Worm (Caenorhabditis elegans): Measurements from ENCODE around the gene F18E9.1.
A peak's percentile ranks its signal among the peaks of the same experiment; 100 is the strongest.

F18E9.1 gene

ce11 chrX:8562586-8562985 is 38.7 kb upstream of the F18E9.1 start:
- TF ChIP-seq ceh-9 (tag; optimal IDR thresholded peaks at IDR 0.05) (no peak), tbx-2 (tag; optimal IDR thresholded peaks at IDR 0.05) (no peak), tbx-7 (tag; optimal IDR thresholded peaks at IDR 0.05) (no peak), pros-1 (tag; optimal IDR thresholded peaks at IDR 0.05) (no peak), pqm-1 (tag; optimal IDR thresholded peaks at IDR 0.05) (no peak), rnt-1 (tag; optimal IDR thresholded peaks at IDR 0.05) (no peak), ceh-18 (tag; optimal IDR thresholded peaks at IDR 0.05) (no peak)

- TF ChIP-seq ceh-24 (tag; optimal IDR thresholded peaks at IDR 0.05) = no peak
- TF ChIP-seq sdc-2 (tag; optimal IDR thresholded peaks at IDR 0.05) = no peak
- TF ChIP-seq lim-6 (tag; optimal IDR thresholded peaks at IDR 0.05) = no peak
- no peak for TF ChIP-seq dmd-4 (tag; optimal IDR thresholded peaks at IDR 0.05; ENCODE audit: borderline replicate concordance)
- TF ChIP-seq unc-3 (GFP tag; conservative IDR thresholded peaks at IDR 0.05) = no peak
- TF ChIP-seq unc-3 (tag; optimal IDR thresholded peaks at IDR 0.05) = no peak
- TF ChIP-seq fkh-10 (GFP tag; optimal IDR thresholded peaks at IDR 0.05) = no peak
- TF ChIP-seq mec-3 (tag; optimal IDR thresholded peaks at IDR 0.05; ENCODE audit: borderline replicate concordance) = no peak
- TF ChIP-seq unc-55 (GFP tag; optimal IDR thresholded peaks at IDR 0.05) = no peak
- TF ChIP-seq elt-4 (tag; optimal IDR thresholded peaks at IDR 0.05) = no peak
- no peak for TF ChIP-seq ceh-18 (tag; optimal IDR thresholded peaks at IDR 0.05)
- no peak for TF ChIP-seq Y22D7AL.16 (tag; optimal IDR thresholded peaks at IDR 0.05)
- no peak for TF ChIP-seq K09A11.1 (tag; optimal IDR thresholded peaks at IDR 0.05; ENCODE audit: insufficient read depth)
- no peak for TF ChIP-seq sox-4 (tag; optimal IDR thresholded peaks at IDR 0.05)
- TF ChIP-seq ahr-1 (tag; optimal IDR thresholded peaks at IDR 0.05) = no peak
- TF ChIP-seq ceh-19 (GFP tag; optimal IDR thresholded peaks at IDR 0.05) = no peak
- TF ChIP-seq ceh-31 (tag; optimal IDR thresholded peaks at IDR 0.05) = no peak
- no peak for TF ChIP-seq pax-1 (tag; optimal IDR thresholded peaks at IDR 0.05)
- TF ChIP-seq ref-2 (tag; optimal IDR thresholded peaks at IDR 0.05) = no peak
- no peak for TF ChIP-seq hlh-13 (GFP tag; optimal IDR thresholded peaks at IDR 0.05)
Observed at ce11 chrX:8563663-8564450, 37.5 kb upstream of the F18E9.1 start.

DNA sequence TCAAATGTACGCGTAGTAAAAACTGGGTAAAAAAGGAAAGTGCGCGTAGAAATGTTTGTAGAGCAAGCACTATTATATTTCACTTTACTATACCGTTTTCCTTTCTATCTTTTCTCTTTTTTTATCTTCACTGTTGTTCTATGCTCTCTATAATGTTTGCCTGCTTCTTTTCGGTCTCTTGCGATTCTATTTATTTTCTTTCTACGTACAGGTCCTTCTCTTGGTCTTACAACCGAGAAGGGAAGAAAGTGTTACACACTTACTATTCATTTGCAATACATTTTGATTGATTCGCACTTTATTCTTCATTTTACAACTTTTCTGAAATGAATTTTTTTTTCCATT is 36.9 kb upstream of the F18E9.1 start:
- TF ChIP-seq ceh-14 (tag; optimal IDR thresholded peaks at IDR 0.05) = no peak
- no peak for TF ChIP-seq elt-4 (tag; optimal IDR thresholded peaks at IDR 0.05)
- TF ChIP-seq tbx-7 (tag; optimal IDR thresholded peaks at IDR 0.05) = no peak
- TF ChIP-seq hlh-15 (tag; optimal IDR thresholded peaks at IDR 0.05) = no peak
- TF ChIP-seq pax-1 (tag; optimal IDR thresholded peaks at IDR 0.05) = peak; percentile 37
- TF ChIP-seq ceh-2 (tag; optimal IDR thresholded peaks at IDR 0.05) = no peak
- peak; percentile 9 for TF ChIP-seq dve-1 (tag; optimal IDR thresholded peaks at IDR 0.05)

DNA sequence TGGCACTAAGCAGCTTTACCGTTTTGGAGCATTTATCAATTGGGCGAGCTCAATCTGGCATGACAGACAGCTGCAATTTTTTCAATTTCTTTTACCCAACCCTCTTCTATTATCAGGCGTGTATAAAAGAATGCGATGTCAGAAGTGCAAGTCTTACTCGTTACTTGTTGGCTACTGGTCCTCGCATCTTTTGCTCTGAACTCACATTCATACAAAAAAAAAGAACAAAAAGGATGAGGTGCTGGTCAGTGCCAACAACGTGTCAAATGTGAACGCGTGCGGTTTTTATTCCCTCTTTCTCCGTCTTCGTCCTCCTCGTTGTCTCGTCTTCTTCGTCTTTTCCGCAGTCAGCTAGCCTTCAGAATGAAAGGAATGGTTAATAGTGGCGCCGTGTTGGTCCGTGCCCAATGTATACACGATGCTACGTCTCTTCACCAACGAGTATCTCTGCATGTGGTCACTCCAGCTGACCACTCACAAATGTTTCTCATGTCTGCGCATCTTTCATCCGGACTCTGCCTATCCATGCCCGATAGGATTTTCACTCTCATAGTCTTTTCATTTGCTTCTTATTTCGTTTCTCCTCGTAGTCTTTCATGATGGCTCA is 35.4 kb upstream of the F18E9.1 start:
- TF ChIP-seq ceh-34 (tag; optimal IDR thresholded peaks at IDR 0.05) = peak; percentile 45
- TF ChIP-seq hlh-30 (tag; optimal IDR thresholded peaks at IDR 0.05; ENCODE audit: insufficient read depth) = peak; percentile 12
- peak; percentile 71 for TF ChIP-seq ceh-31 (tag; optimal IDR thresholded peaks at IDR 0.05)
- TF ChIP-seq K02D7.2 (tag; optimal IDR thresholded peaks at IDR 0.05) = no peak
- no peak for TF ChIP-seq ahr-1 (tag; optimal IDR thresholded peaks at IDR 0.05)
- TF ChIP-seq ceh-19 (GFP tag; optimal IDR thresholded peaks at IDR 0.05) = peak; percentile 39
- TF ChIP-seq F13H6.1 (tag; optimal IDR thresholded peaks at IDR 0.05) = peak; percentile 86
- TF ChIP-seq hlh-6 (tag; optimal IDR thresholded peaks at IDR 0.05) = peak; percentile 47
- TF ChIP-seq nfya-1 (tag; optimal IDR thresholded peaks at IDR 0.05) = peak; percentile 86
- peak; percentile 2 for TF ChIP-seq ceh-18 (tag; optimal IDR thresholded peaks at IDR 0.05)
- TF ChIP-seq ceh-45 (GFP tag; IDR thresholded peaks at IDR 0.05) = no peak
- TF ChIP-seq rnt-1 (tag; optimal IDR thresholded peaks at IDR 0.05) = peak; percentile 32
- TF ChIP-seq tbx-2 (tag; optimal IDR thresholded peaks at IDR 0.05) = peak; percentile 32

All from whole organism, late embryonic.